Worm (Caenorhabditis elegans) whole organism, late embryonic: ENCODE data around the gene Y41C4A.32.

Source experiments
- C08G9.2 ChIP-seq: sonication (generic microtip); optimal IDR thresholded peaks from 2 replicates; lab custom pipeline; 2016; ENCODE audit warnings: mild to moderate bottlenecking, missing genetic modification characterization, moderate library complexity, missing compliant biosample characterization
- K02D7.2 ChIP-seq: sonication (generic microtip); optimal IDR thresholded peaks from 2 replicates; lab custom pipeline; 2017; ENCODE audit warnings: mild to moderate bottlenecking, missing genetic modification characterization, missing compliant biosample characterization
- K09A11.1 ChIP-seq: sonication (generic microtip); optimal IDR thresholded peaks from 2 replicates; lab custom pipeline; 2017; ENCODE audit warnings: antibody characterized with exemption, mild to moderate bottlenecking, missing genetic modification characterization, missing compliant biosample characterization; ENCODE audit not compliant: insufficient read depth
- T23F11.4 ChIP-seq: fragments of 200-800 bp; sonication (Bioruptor generic); optimal IDR thresholded peaks from 2 replicates; lab custom pipeline; 2018; ENCODE audit warnings: mild to moderate bottlenecking, missing genetic modification characterization, missing compliant biosample characterization
- Y22D7AL.16 ChIP-seq: sonication (generic microtip); optimal IDR thresholded peaks from 2 replicates; lab custom pipeline; 2016; ENCODE audit warnings: missing genetic modification characterization, missing compliant biosample characterization
- ahr-1 ChIP-seq: sonication (generic microtip); optimal IDR thresholded peaks from 2 replicates; lab custom pipeline; 2016; ENCODE audit warnings: missing genetic modification characterization, missing compliant biosample characterization
- ama-1 ChIP-seq: fragments of 150-350 bp; optimal IDR thresholded peaks from 2 replicates; lab custom pipeline; 2014
- ceh-18 ChIP-seq: sonication (generic microtip); optimal IDR thresholded peaks from 2 replicates; lab custom pipeline; 2016; ENCODE audit warnings: missing genetic modification characterization, missing compliant biosample characterization
- ceh-2 ChIP-seq: sonication (generic microtip); optimal IDR thresholded peaks from 2 replicates; lab custom pipeline; 2016; ENCODE audit warnings: missing genotype, missing genetic modification characterization, missing compliant biosample characterization
- ceh-30 ChIP-seq: fragments of 150-350 bp; optimal IDR thresholded peaks from 2 replicates; lab custom pipeline; 2014; ENCODE audit warnings: missing biosample characterization, missing genetic modification characterization
- ceh-34 ChIP-seq: sonication (generic microtip); optimal IDR thresholded peaks from 2 replicates; lab custom pipeline; 2016; ENCODE audit warnings: mild to moderate bottlenecking, missing genetic modification characterization, missing compliant biosample characterization
- ceh-6 ChIP-seq: fragments of 200-800 bp; sonication (Bioruptor generic); optimal IDR thresholded peaks from 2 replicates; lab custom pipeline; 2018; ENCODE audit warnings: mild to moderate bottlenecking, missing genetic modification characterization, missing compliant biosample characterization
- dve-1 ChIP-seq: sonication (generic microtip); optimal IDR thresholded peaks from 2 replicates; lab custom pipeline; 2017; ENCODE audit warnings: antibody characterized with exemption, mild to moderate bottlenecking, missing genetic modification characterization, missing compliant biosample characterization
- elt-2 ChIP-seq: sonication (generic microtip); optimal IDR thresholded peaks from 2 replicates; lab custom pipeline; 2016; ENCODE audit warnings: missing genetic modification reagents, missing genetic modification characterization, missing compliant biosample characterization
- ets-4 ChIP-seq: sonication (generic microtip); optimal IDR thresholded peaks from 2 replicates; lab custom pipeline; 2016; ENCODE audit warnings: missing genetic modification characterization, missing compliant biosample characterization
- fkh-10 ChIP-seq: fragments of 150-350 bp; optimal IDR thresholded peaks from 2 replicates; lab custom pipeline; 2014; ENCODE audit warnings: missing biosample characterization, missing genetic modification reagents, missing genetic modification characterization
- fkh-6 ChIP-seq: sonication (generic microtip); optimal IDR thresholded peaks from 2 replicates; lab custom pipeline; 2016; ENCODE audit warnings: missing genetic modification characterization, missing compliant biosample characterization
- hlh-13 ChIP-seq: fragments of 200-800 bp; sonication (Bioruptor generic); optimal IDR thresholded peaks from 2 replicates; lab custom pipeline; 2018; ENCODE audit warnings: mild to moderate bottlenecking, missing genetic modification characterization, missing compliant biosample characterization
- hlh-30 ChIP-seq: sonication (generic microtip); optimal IDR thresholded peaks from 2 replicates; lab custom pipeline; 2017; ENCODE audit warnings: antibody characterized with exemption, missing genetic modification characterization, missing compliant biosample characterization; ENCODE audit not compliant: insufficient read depth
- hlh-6 ChIP-seq: sonication (generic microtip); optimal IDR thresholded peaks from 2 replicates; lab custom pipeline; 2016; ENCODE audit warnings: missing genotype, missing genetic modification characterization, missing compliant biosample characterization
- hlh-8 ChIP-seq: sonication (generic microtip); optimal IDR thresholded peaks from 2 replicates; lab custom pipeline; 2016; ENCODE audit warnings: missing genotype, missing genetic modification characterization, missing compliant biosample characterization
- lin-11 ChIP-seq: fragments of 200-800 bp; sonication (Bioruptor generic); optimal IDR thresholded peaks from 2 replicates; lab custom pipeline; 2018; ENCODE audit warnings: mild to moderate bottlenecking, missing genetic modification characterization, missing compliant biosample characterization
- nfya-1 ChIP-seq: sonication (generic microtip); optimal IDR thresholded peaks from 2 replicates; lab custom pipeline; 2017; ENCODE audit warnings: missing genetic modification characterization, mild to moderate bottlenecking, missing compliant biosample characterization, antibody characterized with exemption, moderate library complexity
- nhr-11 ChIP-seq: fragments of 150-350 bp; optimal IDR thresholded peaks from 2 replicates; lab custom pipeline; 2014; ENCODE audit warnings: missing biosample characterization, missing genetic modification characterization
- nhr-232 ChIP-seq: sonication (generic microtip); optimal IDR thresholded peaks from 2 replicates; lab custom pipeline; 2016; ENCODE audit warnings: missing genetic modification characterization, missing compliant biosample characterization
- npax-4 ChIP-seq: sonication (generic microtip); optimal IDR thresholded peaks from 2 replicates; lab custom pipeline; 2016; ENCODE audit warnings: missing genetic modification characterization, missing compliant biosample characterization
- odd-2 ChIP-seq: sonication (generic microtip); optimal IDR thresholded peaks from 2 replicates; lab custom pipeline; 2017; ENCODE audit warnings: antibody characterized with exemption, mild to moderate bottlenecking, missing genetic modification characterization, missing compliant biosample characterization
- pag-3 ChIP-seq: sonication (generic microtip); optimal IDR thresholded peaks from 2 replicates; lab custom pipeline; 2016; ENCODE audit warnings: missing compliant biosample characterization, missing genetic modification characterization, borderline replicate concordance
- pat-9 ChIP-seq: fragments of 200-800 bp; sonication (Bioruptor generic); optimal IDR thresholded peaks from 2 replicates; lab custom pipeline; 2018; ENCODE audit warnings: mild to moderate bottlenecking, missing genetic modification characterization, moderate library complexity, missing compliant biosample characterization
- pax-1 ChIP-seq: fragments of 150-350 bp; optimal IDR thresholded peaks from 2 replicates; lab custom pipeline; 2014; ENCODE audit warnings: missing biosample characterization, missing genetic modification characterization
- pha-2 ChIP-seq: sonication (generic microtip); optimal IDR thresholded peaks from 2 replicates; lab custom pipeline; 2017; ENCODE audit warnings: mild to moderate bottlenecking, missing genetic modification characterization, missing compliant biosample characterization
- pqm-1 ChIP-seq: sonication (generic microtip); optimal IDR thresholded peaks from 2 replicates; lab custom pipeline; 2016; ENCODE audit warnings: missing genetic modification characterization, missing compliant biosample characterization
- pros-1 ChIP-seq: fragments of 150-350 bp; optimal IDR thresholded peaks from 2 replicates; lab custom pipeline; 2014; ENCODE audit warnings: missing biosample characterization, missing genetic modification reagents, missing genetic modification characterization
- rnt-1 ChIP-seq: sonication (generic microtip); optimal IDR thresholded peaks from 2 replicates; lab custom pipeline; 2016; ENCODE audit warnings: missing genetic modification characterization, missing compliant biosample characterization
- sox-2 ChIP-seq: fragments of 200-800 bp; sonication (Bioruptor generic); IDR thresholded peaks from 2 replicates; pipeline ENCODE4 v1.3.6; 2022; ENCODE audit warnings: missing genetic modification reagents, missing genetic modification characterization, missing compliant biosample characterization
- tbx-7 ChIP-seq: sonication (generic microtip); optimal IDR thresholded peaks from 2 replicates; lab custom pipeline; 2016; ENCODE audit warnings: missing genotype, missing genetic modification characterization, missing compliant biosample characterization
- ttx-3 ChIP-seq: sonication (generic microtip); optimal IDR thresholded peaks from 2 replicates; lab custom pipeline; 2016; ENCODE audit warnings: missing genetic modification reagents, missing genetic modification characterization, missing compliant biosample characterization
- unc-86 ChIP-seq: sonication (generic microtip); optimal IDR thresholded peaks from 2 replicates; lab custom pipeline; 2016; ENCODE audit warnings: missing genetic modification characterization, missing compliant biosample characterization
- ztf-16 ChIP-seq: sonication (generic microtip); optimal IDR thresholded peaks from 2 replicates; lab custom pipeline; 2017; ENCODE audit warnings: missing genetic modification characterization, missing compliant biosample characterization

Y41C4A.32 gene

DNA sequence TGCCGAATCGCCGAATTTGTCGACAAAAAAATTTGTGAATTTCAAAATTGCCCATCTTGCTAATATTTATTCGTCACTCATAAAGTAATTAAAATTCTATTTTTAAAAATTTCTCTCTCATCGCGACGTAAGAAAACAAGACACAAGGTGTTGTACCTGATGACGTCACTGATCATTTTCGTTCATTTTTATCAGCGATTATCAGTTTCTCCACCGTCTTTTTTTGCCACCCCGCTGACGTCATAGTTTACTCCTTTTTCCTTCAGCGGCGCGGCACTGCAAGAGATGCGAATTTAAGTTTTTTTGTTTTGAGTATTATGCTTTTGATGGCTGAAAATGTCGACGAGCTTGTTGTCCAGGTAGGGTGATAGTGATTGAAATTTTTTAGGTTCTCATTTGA lies 36.7 kb upstream of the Y41C4A.32 start:
- TF ChIP-seq hlh-8 (tag; lab: Kevin White, UChicago) = no peak
- no peak for TF ChIP-seq tbx-7
- TF ChIP-seq elt-2 = peak; percentile 84
- TF ChIP-seq Y22D7AL.16 = no peak

- TF ChIP-seq elt-2 (peak; percentile 90), K02D7.2 (tag; lab: Kevin White, UChicago) (no peak), pqm-1 (tag; lab: Kevin White, UChicago) (peak; percentile 29), nfya-1 (tag; lab: Kevin White, UChicago) (peak; percentile 27), ceh-34 (tag; lab: Kevin White, UChicago) (no peak), dve-1 (tag; lab: Kevin White, UChicago) (peak; percentile 8), pag-3 (tag; lab: Kevin White, UChicago) (no peak)
These were observed 32.2 kb upstream of the Y41C4A.32 start for ce11 chrIII:11689303-11689702.

- TF ChIP-seq hlh-30 (tag; lab: Kevin White, UChicago) (no peak), K09A11.1 (no peak), pqm-1 (tag; lab: Kevin White, UChicago) (no peak), rnt-1 (tag; lab: Kevin White, UChicago) (no peak), sox-2 (no peak), pax-1 (no peak)
These were observed 31.6 kb upstream of the Y41C4A.32 start for ce11 chrIII:11689887-11690286.

ce11 chrIII:11692380-11692779 lies 29.1 kb upstream of the Y41C4A.32 start:
- TF ChIP-seq ttx-3 (no peak), pat-9 (tag; lab: Kevin White, UChicago) (no peak), ceh-34 (tag; lab: Kevin White, UChicago) (no peak), K02D7.2 (tag; lab: Kevin White, UChicago) (no peak), unc-86 (tag; lab: Kevin White, UChicago) (no peak), ceh-18 (no peak), pha-2 (tag; lab: Kevin White, UChicago) (no peak), pros-1 (tag; lab: Kevin White, UChicago) (no peak), C08G9.2 (no peak), ets-4 (tag; lab: Kevin White, UChicago) (no peak), ceh-2 (no peak), lin-11 (tag; lab: Kevin White, UChicago) (no peak), fkh-6 (no peak)
- TF ChIP-seq, all 69 proteins: peak for 0

DNA sequence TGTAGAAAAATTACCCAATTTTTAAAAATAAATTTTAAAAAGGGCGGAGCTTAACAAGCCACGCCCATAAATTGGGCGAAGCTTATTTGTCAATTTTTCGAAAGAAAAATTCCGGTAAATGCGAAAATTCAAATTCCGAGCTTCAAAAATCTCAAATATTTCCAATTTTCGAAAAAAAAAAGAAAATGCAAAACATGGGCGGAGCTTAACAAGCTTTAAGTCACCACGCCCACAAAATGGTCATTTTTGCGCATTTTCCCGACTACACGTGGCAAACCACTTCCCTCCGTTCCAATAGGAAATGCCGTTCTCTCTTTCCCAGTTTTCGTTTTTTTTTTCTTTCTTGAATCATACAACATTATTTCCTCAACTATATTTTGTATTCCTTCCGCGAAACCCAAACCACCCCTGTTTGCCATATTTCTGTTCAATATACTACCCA lies 27.0 kb upstream of the Y41C4A.32 start:
- TF ChIP-seq nhr-232 (tag; lab: Kevin White, UChicago) (no peak), pat-9 (tag; lab: Kevin White, UChicago) (no peak), hlh-13 (GFP tag; lab: Kevin White, UChicago) (no peak), odd-2 (tag; lab: Kevin White, UChicago) (no peak), ztf-16 (tag; lab: Kevin White, UChicago) (no peak), hlh-6 (tag; lab: Kevin White, UChicago) (no peak), fkh-10 (GFP tag; lab: Kevin White, UChicago) (no peak), pax-1 (no peak), ama-1 (lab: Kevin White, UChicago) (no peak), npax-4 (tag; lab: Kevin White, UChicago) (no peak), ceh-30 (tag; lab: Kevin White, UChicago) (no peak), hlh-30 (tag; lab: Kevin White, UChicago) (no peak), ceh-6 (no peak), Y22D7AL.16 (no peak), ahr-1 (tag; lab: Kevin White, UChicago) (no peak), nhr-11 (tag; lab: Kevin White, UChicago) (no peak), tbx-7 (no peak), T23F11.4 (GFP tag; lab: Kevin White, UChicago) (no peak), fkh-6 (no peak)
